Fruit fly (Drosophila melanogaster) Kc167 (cell line): Measurements from ENCODE around the gene Vtld.

Experiments used
- Myc ChIP-seq: fragments of >200 bp; optimal IDR thresholded peaks from 2 replicates; lab custom pipeline; 2017; ENCODE audit warnings: missing external identifiers
- Sin3A ChIP-seq: fragments of >200 bp; optimal IDR thresholded peaks from 2 replicates; lab custom pipeline; 2018; ENCODE audit warnings: missing external identifiers
- h ChIP-seq: fragments of >200 bp; optimal IDR thresholded peaks from 3 replicates; lab custom pipeline; 2018; ENCODE audit warnings: missing external identifiers
- insv ChIP-seq: fragments of >200 bp; optimal IDR thresholded peaks from 3 replicates; lab custom pipeline; 2018; ENCODE audit warnings: missing external identifiers
- psq ChIP-seq: fragments of >200 bp; optimal IDR thresholded peaks from 2 replicates; lab custom pipeline; 2017; ENCODE audit warnings: missing external identifiers
- ttk ChIP-seq: sonication (Bioruptor generic); optimal IDR thresholded peaks from 2 replicates; lab custom pipeline; 2017; ENCODE audit warnings: missing external identifiers

DNA sequence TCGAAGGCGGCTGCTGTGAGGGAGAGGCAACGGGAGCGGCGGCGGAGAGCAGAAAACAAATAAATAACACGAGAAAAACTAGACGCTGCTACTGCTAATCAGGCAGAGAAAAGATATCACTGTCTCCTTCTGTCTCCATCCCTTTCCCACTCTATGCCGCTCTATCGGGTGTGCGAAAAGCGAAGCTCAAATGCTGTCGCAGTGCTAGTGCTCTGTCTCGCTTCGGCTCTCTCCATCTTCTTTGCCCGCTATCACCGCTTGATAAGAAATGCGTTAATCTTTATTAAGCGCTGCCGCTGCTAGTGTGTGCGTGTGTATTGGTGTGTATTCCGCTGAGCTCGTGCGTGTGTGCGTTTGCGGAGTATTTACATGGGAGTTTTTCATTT, 31.5 kb downstream of the Vtld start:
- TF ChIP-seq psq (no peak), h (lab: Kevin White, UChicago) (no peak), Sin3A (lab: Kevin White, UChicago) (no peak), Myc (lab: Kevin White, UChicago) (no peak), ttk (lab: Kevin White, UChicago) (no peak), insv (lab: Kevin White, UChicago) (no peak)
